Worm (Caenorhabditis elegans) whole organism, early embryonic: Measurements from ENCODE around the gene irld-28.

Experiments
- B0310.2 ChIP-seq: sonication (generic microtip); optimal IDR thresholded peaks from 2 replicates; lab custom pipeline; 2016; ENCODE audit warnings: mild to moderate bottlenecking, missing genetic modification characterization, missing compliant biosample characterization
- F13C5.2 ChIP-seq: sonication (generic microtip); optimal IDR thresholded peaks from 2 replicates; lab custom pipeline; 2017; ENCODE audit warnings: mild to moderate bottlenecking, missing genetic modification characterization, inconsistent platforms, missing compliant biosample characterization
- aly-1 ChIP-seq: sonication (generic microtip); optimal IDR thresholded peaks from 2 replicates; lab custom pipeline; 2016; ENCODE audit warnings: missing genetic modification characterization, missing compliant biosample characterization
- ama-1 ChIP-seq: fragments of 150-350 bp; optimal IDR thresholded peaks from 2 replicates; lab custom pipeline; 2014
- ceh-13 ChIP-seq: fragments of 200-800 bp; sonication (Bioruptor generic); optimal IDR thresholded peaks from 2 replicates; lab custom pipeline; 2018; ENCODE audit warnings: mild to moderate bottlenecking, missing genetic modification characterization, missing compliant biosample characterization
- ceh-36 ChIP-seq: sonication (generic microtip); optimal IDR thresholded peaks from 2 replicates; lab custom pipeline; 2016; ENCODE audit warnings: missing genetic modification characterization, inconsistent platforms, missing compliant biosample characterization
- ets-7 ChIP-seq: sonication (generic microtip); optimal IDR thresholded peaks from 2 replicates; lab custom pipeline; 2016; ENCODE audit warnings: missing genotype, missing genetic modification characterization, missing compliant biosample characterization
- flt-1 ChIP-seq: fragments of 200-800 bp; sonication (Bioruptor generic); IDR thresholded peaks from 2 replicates; pipeline ENCODE4 v1.3.6; 2022; ENCODE audit warnings: missing genetic modification characterization, missing compliant biosample characterization
- hmbx-1 ChIP-seq: sonication (generic microtip); optimal IDR thresholded peaks from 2 replicates; lab custom pipeline; 2016; ENCODE audit warnings: mild to moderate bottlenecking, missing genetic modification characterization, missing compliant biosample characterization
- hmg-4 ChIP-seq: fragments of 200-800 bp; sonication (Bioruptor generic); optimal IDR thresholded peaks from 2 replicates; lab custom pipeline; 2018; ENCODE audit warnings: mild to moderate bottlenecking, missing genetic modification characterization, missing compliant biosample characterization
- hnd-1 ChIP-seq: sonication (generic microtip); optimal IDR thresholded peaks from 2 replicates; lab custom pipeline; 2016; ENCODE audit warnings: missing genetic modification characterization, missing compliant biosample characterization
- pes-1 ChIP-seq: fragments of 200-800 bp; sonication (Bioruptor generic); IDR thresholded peaks from 2 replicates; pipeline ENCODE4 v1.3.6; 2022; ENCODE audit warnings: missing genetic modification reagents, missing genetic modification characterization, missing compliant biosample characterization
- scrt-1 ChIP-seq: fragments of 200-800 bp; sonication (Bioruptor generic); IDR thresholded peaks from 2 replicates; pipeline ENCODE4 v1.3.6; 2022; ENCODE audit warnings: missing genetic modification characterization, missing compliant biosample characterization
- sea-1 ChIP-seq: fragments of 200-800 bp; sonication (Bioruptor generic); conservative IDR thresholded peaks from 2 replicates; pipeline ENCODE4 v1.3.6; 2022; ENCODE audit warnings: missing genetic modification characterization, missing compliant biosample characterization
- tbx-11 ChIP-seq: fragments of 200-800 bp; sonication (Bioruptor generic); IDR thresholded peaks from 2 replicates; pipeline ENCODE4 v1.3.6; 2022; ENCODE audit warnings: missing genetic modification characterization, missing compliant biosample characterization
- tbx-37 ChIP-seq: fragments of 200-800 bp; sonication (Bioruptor generic); conservative IDR thresholded peaks from 2 replicates; pipeline ENCODE4 v1.3.6; 2022; ENCODE audit warnings: missing genetic modification reagents, missing genetic modification characterization, missing compliant biosample characterization
- tra-4 ChIP-seq: sonication (generic microtip); optimal IDR thresholded peaks from 2 replicates; lab custom pipeline; 2017; ENCODE audit warnings: missing genetic modification characterization, missing compliant biosample characterization

The irld-28 gene

DNA sequence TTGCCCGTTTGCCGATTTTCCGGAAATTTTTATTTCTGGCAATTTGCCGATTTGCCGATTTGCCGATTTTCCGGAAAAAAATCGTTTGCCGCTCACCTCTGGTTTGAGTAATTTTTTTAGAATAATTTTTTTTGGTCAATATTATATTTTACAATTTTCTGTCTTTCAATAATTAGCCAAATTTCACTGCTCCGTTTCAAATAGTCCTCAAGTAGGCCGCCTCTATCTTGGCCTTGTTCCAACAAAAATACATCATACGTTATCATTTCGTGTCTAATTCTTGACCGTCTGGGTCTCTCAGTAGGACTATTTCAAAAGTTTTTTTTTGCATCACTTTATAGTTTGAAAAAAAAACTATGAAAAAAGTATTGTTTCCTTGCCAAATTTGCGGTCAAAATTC lies 43.8 kb downstream of the irld-28 start, which contains the start of gene nhr-115:
Gene nhr-115, plus strand, starts transcription at position 301 of the 400 bp plus-strand sequence.
- TF ChIP-seq hnd-1 (tag; lab: Kevin White, UChicago), result no peak
- no peak for TF ChIP-seq aly-1 (tag; lab: Kevin White, UChicago)
- TF ChIP-seq ceh-36 (tag; lab: Kevin White, UChicago), result no peak
- no peak for TF ChIP-seq ets-7 (tag; lab: Kevin White, UChicago)
- TF ChIP-seq ceh-13 (GFP tag; lab: Kevin White, UChicago), result no peak
- no peak for TF ChIP-seq ama-1 (lab: Kevin White, UChicago)
- no peak for TF ChIP-seq tra-4 (tag; lab: Kevin White, UChicago)
- no peak for TF ChIP-seq pes-1 (GFP tag; lab: Robert Waterston, UW)
- TF ChIP-seq sea-1 (GFP tag; lab: Robert Waterston, UW), result no peak
- no peak for TF ChIP-seq flt-1
- no peak for TF ChIP-seq F13C5.2 (tag; lab: Kevin White, UChicago)

DNA sequence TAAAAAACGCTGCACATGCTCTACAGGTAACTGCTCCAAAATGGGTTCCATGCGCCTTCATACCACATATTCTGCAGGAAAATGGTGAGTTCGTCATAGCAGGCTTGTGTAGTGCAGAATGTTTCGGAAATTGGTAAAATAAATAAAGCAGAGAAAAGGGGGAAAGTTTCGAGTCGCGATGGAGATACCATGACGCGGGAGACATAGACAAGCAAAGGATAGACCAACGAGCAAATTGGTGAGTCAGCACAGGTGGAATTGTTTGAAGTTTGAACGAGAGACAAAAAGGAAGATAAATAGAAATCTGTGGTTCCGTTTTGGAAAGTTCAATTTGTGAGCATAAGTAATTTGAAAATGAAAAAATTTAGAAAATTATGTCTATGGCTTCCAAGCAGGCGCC lies 45.7 kb downstream of the irld-28 start, which contains the start of gene nhr-225:
Gene nhr-225, minus strand, starts transcription at position 146 of the 400 bp plus-strand sequence.
- TF ChIP-seq ceh-13 (GFP tag; lab: Kevin White, UChicago) (no peak), F13C5.2 (tag; lab: Kevin White, UChicago) (no peak), hmg-4 (GFP tag; lab: Kevin White, UChicago) (no peak), flt-1 (no peak), B0310.2 (tag; lab: Kevin White, UChicago) (no peak), ets-7 (tag; lab: Kevin White, UChicago) (no peak), tra-4 (tag; lab: Kevin White, UChicago) (no peak), pes-1 (GFP tag; lab: Robert Waterston, UW) (no peak), aly-1 (tag; lab: Kevin White, UChicago) (no peak), ceh-36 (tag; lab: Kevin White, UChicago) (no peak), tbx-11 (GFP tag; lab: Robert Waterston, UW) (no peak), hnd-1 (tag; lab: Kevin White, UChicago) (no peak), scrt-1 (GFP tag; lab: Robert Waterston, UW) (no peak)

DNA sequence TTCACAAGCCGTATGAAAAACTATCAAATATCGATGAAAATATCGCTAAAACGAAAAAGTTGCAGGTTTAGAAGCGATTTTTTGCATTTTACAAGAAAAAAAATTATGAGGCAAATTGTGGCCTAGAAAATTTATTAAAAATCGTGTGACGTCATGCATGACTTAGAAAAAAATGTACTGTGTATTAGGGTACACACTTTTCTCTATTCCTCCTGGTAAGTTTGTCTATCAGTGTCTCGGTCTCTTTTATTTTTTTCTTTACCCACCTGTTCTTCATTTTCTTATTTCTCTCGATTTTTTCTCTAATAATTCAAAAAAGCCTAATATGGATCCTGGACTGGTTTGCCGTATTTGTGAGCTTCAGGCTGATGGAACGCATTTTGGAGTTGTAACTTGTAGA lies 50.9 kb downstream of the irld-28 start, which contains the start of gene nhr-227:
Gene nhr-227, plus strand, starts transcription at position 326 of the 400 bp plus-strand sequence.
- TF ChIP-seq hmg-4 (GFP tag; lab: Kevin White, UChicago) (no peak), ama-1 (lab: Kevin White, UChicago) (no peak), ceh-36 (tag; lab: Kevin White, UChicago) (no peak), hnd-1 (tag; lab: Kevin White, UChicago) (no peak), tra-4 (tag; lab: Kevin White, UChicago) (no peak), B0310.2 (tag; lab: Kevin White, UChicago) (no peak), scrt-1 (GFP tag; lab: Robert Waterston, UW) (no peak), ceh-13 (GFP tag; lab: Kevin White, UChicago) (no peak), hmbx-1 (tag; lab: Kevin White, UChicago) (no peak), pes-1 (GFP tag; lab: Robert Waterston, UW) (no peak), tbx-37 (GFP tag; lab: Robert Waterston, UW) (no peak), sea-1 (GFP tag; lab: Robert Waterston, UW) (no peak), tbx-11 (GFP tag; lab: Robert Waterston, UW) (no peak), aly-1 (tag; lab: Kevin White, UChicago) (no peak), F13C5.2 (tag; lab: Kevin White, UChicago) (no peak), flt-1 (no peak), ets-7 (tag; lab: Kevin White, UChicago) (no peak)
